Fruit fly (Drosophila melanogaster) whole organism, embryonic: ENCODE results near the gene Dnaaf4.

Experiments
- Ada2b ChIP-seq: fragments of 200-800 bp; sonication (Bioruptor generic); IDR thresholded peaks from 2 replicates; pipeline ENCODE4 v1.3.6; 2022; ENCODE audit warnings: missing biosample characterization, missing genetic modification characterization
- Atf-2 ChIP-seq: fragments of 200-800 bp; sonication (Bioruptor generic); optimal IDR thresholded peaks from 2 replicates; lab custom pipeline; 2016; ENCODE audit warnings: missing biosample characterization, missing genetic modification characterization
- CG10209 ChIP-seq: fragments of 200-800 bp; sonication (Bioruptor generic); optimal IDR thresholded peaks from 3 replicates; lab custom pipeline; 2017; ENCODE audit warnings: missing biosample characterization, mild to moderate bottlenecking, missing genetic modification characterization, missing genetic modification reagents
- CG13296 ChIP-seq: fragments of 200-800 bp; sonication (Bioruptor generic); optimal IDR thresholded peaks from 3 replicates; lab custom pipeline; 2018; ENCODE audit warnings: missing biosample characterization, mild to moderate bottlenecking, missing genetic modification characterization
- CG13424 ChIP-seq: fragments of 200-800 bp; sonication (Bioruptor generic); optimal IDR thresholded peaks from 2 replicates; lab custom pipeline; 2019; ENCODE audit warnings: missing biosample characterization, mild to moderate bottlenecking, missing genetic modification characterization, moderate library complexity
- CG17359 ChIP-seq: fragments of 200-800 bp; sonication (Bioruptor generic); optimal IDR thresholded peaks from 3 replicates; lab custom pipeline; 2018; ENCODE audit warnings: missing biosample characterization, mild to moderate bottlenecking, missing genetic modification characterization, moderate library complexity
- CG17361 ChIP-seq: fragments of 200-800 bp; sonication (Bioruptor generic); IDR thresholded peaks from 3 replicates; pipeline ENCODE4 v1.3.6; 2022; ENCODE audit warnings: missing biosample characterization, missing genetic modification characterization
- CG17612 ChIP-seq: fragments of 200-800 bp; sonication (Bioruptor generic); IDR thresholded peaks from 2 replicates; pipeline ENCODE4 v1.3.6; 2022; ENCODE audit warnings: missing biosample characterization, missing genetic modification characterization
- CG17829 ChIP-seq: fragments of 200-800 bp; optimal IDR thresholded peaks from 2 replicates; lab custom pipeline; 2019; ENCODE audit warnings: missing biosample characterization, mild to moderate bottlenecking, missing genetic modification characterization, moderate library complexity
- CG18011 ChIP-seq: fragments of 200-800 bp; sonication (Bioruptor generic); optimal IDR thresholded peaks from 2 replicates; lab custom pipeline; 2017; ENCODE audit warnings: missing biosample characterization, missing genetic modification characterization, mild to moderate bottlenecking, moderate library complexity, missing genotype
- CG18599 ChIP-seq: fragments of 200-800 bp; sonication (Bioruptor generic); optimal IDR thresholded peaks from 3 replicates; lab custom pipeline; 2017; ENCODE audit warnings: missing biosample characterization, missing genetic modification characterization, mild to moderate bottlenecking, moderate library complexity, missing genetic modification reagents
- CG2129 ChIP-seq: fragments of 200-800 bp; sonication (Bioruptor generic); IDR thresholded peaks from 2 replicates; pipeline ENCODE4 v1.3.6; 2022; ENCODE audit warnings: missing biosample characterization, missing genetic modification characterization; ENCODE audit not compliant: partially characterized antibody
- CG3163 ChIP-seq: fragments of 200-800 bp; sonication (Bioruptor generic); optimal IDR thresholded peaks from 3 replicates; lab custom pipeline; 2016; ENCODE audit warnings: missing biosample characterization, missing genetic modification characterization
- CG3407 ChIP-seq: fragments of 200-800 bp; sonication (Bioruptor generic); optimal IDR thresholded peaks from 2 replicates; lab custom pipeline; 2018; ENCODE audit warnings: missing biosample characterization, mild to moderate bottlenecking, missing genetic modification characterization
- CG6175 ChIP-seq: fragments of 200-800 bp; sonication (Bioruptor generic); IDR thresholded peaks from 3 replicates; pipeline ENCODE4 v1.3.6; 2022; ENCODE audit warnings: missing biosample characterization, missing genetic modification characterization
- Dad ChIP-seq: fragments of 200-800 bp; sonication (Bioruptor generic); optimal IDR thresholded peaks from 3 replicates; lab custom pipeline; 2016; ENCODE audit warnings: missing biosample characterization, missing genetic modification characterization
- Dip2 ChIP-seq: fragments of 200-800 bp; sonication (Bioruptor generic); IDR thresholded peaks from 2 replicates; pipeline ENCODE4 v1.3.6; 2022; ENCODE audit warnings: missing biosample characterization, missing genetic modification characterization
- Dip3 ChIP-seq: fragments of 200-800 bp; sonication (Bioruptor generic); optimal IDR thresholded peaks from 3 replicates; lab custom pipeline; 2016; ENCODE audit warnings: missing biosample characterization, missing genetic modification characterization
- Eip74EF ChIP-seq, 2 experiments: fragments of 200-800 bp in 1 of 2; fragments of >200 bp in 1 of 2; sonication (Bioruptor generic) in 1 of 2; optimal IDR thresholded peaks; 2 replicates each; lab custom pipeline; 2017 to 2019; ENCODE audit warnings: missing biosample characterization in 2 of 2, missing genetic modification characterization in 2 of 2, mild to moderate bottlenecking in 1 of 2, moderate library complexity in 1 of 2
- Ets65A ChIP-seq: fragments of 200-800 bp; sonication (Bioruptor generic); peaks from one replicate; lab custom pipeline; 2016; ENCODE audit warnings: missing biosample characterization, missing genetic modification characterization
- Gug ChIP-seq: fragments of 200-800 bp; sonication (Bioruptor generic); IDR thresholded peaks from 4 replicates; pipeline ENCODE4 v1.3.6; 2022; ENCODE audit warnings: missing biosample characterization, missing genetic modification characterization
- H15 ChIP-seq: fragments of 200-800 bp; sonication (Bioruptor generic); IDR thresholded peaks from 3 replicates; pipeline ENCODE4 v1.3.6; 2022; ENCODE audit warnings: missing biosample characterization, missing genetic modification characterization
- HHEX ChIP-seq: fragments of 200-800 bp; sonication (Bioruptor generic); optimal IDR thresholded peaks from 3 replicates; lab custom pipeline; 2017; ENCODE audit warnings: missing biosample characterization, mild to moderate bottlenecking, missing genetic modification characterization, missing genetic modification reagents
- HLH3B ChIP-seq: fragments of 200-800 bp; sonication (Bioruptor generic); IDR thresholded peaks from 2 replicates; pipeline ENCODE4 v1.3.6; 2022; ENCODE audit warnings: missing biosample characterization, missing genetic modification characterization
- HLH4C ChIP-seq: fragments of 200-800 bp; sonication (Bioruptor generic); IDR thresholded peaks from 3 replicates; pipeline ENCODE4 v1.3.6; 2022; ENCODE audit warnings: missing biosample characterization, missing genetic modification characterization; ENCODE audit not compliant: partially characterized antibody
- Mad ChIP-seq: fragments of 200-800 bp; sonication (Bioruptor generic); optimal IDR thresholded peaks from 2 replicates; lab custom pipeline; 2016; ENCODE audit warnings: missing biosample characterization, missing genetic modification characterization
- Neu2 ChIP-seq: fragments of 200-800 bp; sonication (Bioruptor generic); optimal IDR thresholded peaks from 3 replicates; lab custom pipeline; 2016; ENCODE audit warnings: missing biosample characterization, missing genetic modification characterization, borderline replicate concordance
- Nf-YC ChIP-seq: fragments of 200-800 bp; optimal IDR thresholded peaks from 3 replicates; lab custom pipeline; 2019; ENCODE audit warnings: missing biosample characterization, mild to moderate bottlenecking, missing genetic modification characterization, moderate library complexity
- NfI ChIP-seq: fragments of 200-800 bp; sonication (Bioruptor generic); optimal IDR thresholded peaks from 3 replicates; lab custom pipeline; 2018; ENCODE audit warnings: missing biosample characterization, mild to moderate bottlenecking, missing genetic modification characterization, moderate library complexity
- Ravus ChIP-seq: fragments of 200-800 bp; sonication (Bioruptor generic); IDR thresholded peaks from 2 replicates; pipeline ENCODE4 v1.3.6; 2022; ENCODE audit warnings: missing biosample characterization, missing genetic modification characterization
- Six4 ChIP-seq: fragments of 200-800 bp; sonication (Bioruptor generic); optimal IDR thresholded peaks from 2 replicates; lab custom pipeline; 2016; ENCODE audit warnings: missing biosample characterization, missing genetic modification characterization
- Trl ChIP-seq, 3 experiments: fragments of >200 bp in 2 of 3; fragments of 200-800 bp in 1 of 3; sonication (Bioruptor generic) in 1 of 3; optimal IDR thresholded peaks; 2 replicates in 1 of 3; 3 replicates in 2 of 3; lab custom pipeline; 2016 to 2017; ENCODE audit warnings: missing biosample characterization in 1 of 3, missing genetic modification characterization in 1 of 3
- YL-1 ChIP-seq: fragments of 200-800 bp; sonication (Bioruptor generic); optimal IDR thresholded peaks from 3 replicates; lab custom pipeline; 2017; ENCODE audit warnings: missing biosample characterization, mild to moderate bottlenecking, missing genetic modification characterization
- ab ChIP-seq: fragments of 200-800 bp; sonication (Bioruptor generic); optimal IDR thresholded peaks from 2 replicates; lab custom pipeline; 2016; ENCODE audit warnings: missing biosample characterization, missing genetic modification characterization
- ash1 ChIP-seq: fragments of 200-800 bp; sonication (Bioruptor generic); optimal IDR thresholded peaks from 2 replicates; lab custom pipeline; 2018; ENCODE audit warnings: missing biosample characterization, mild to moderate bottlenecking, missing genetic modification characterization
- bab2 ChIP-seq: fragments of 200-800 bp; sonication (Bioruptor generic); optimal IDR thresholded peaks from 2 replicates; lab custom pipeline; 2016; ENCODE audit warnings: missing biosample characterization, missing genetic modification characterization
- crc ChIP-seq: fragments of 200-800 bp; sonication (Bioruptor generic); optimal IDR thresholded peaks from 2 replicates; lab custom pipeline; 2016; ENCODE audit warnings: missing biosample characterization, missing genetic modification characterization
- ems ChIP-seq: fragments of 200-800 bp; sonication (Bioruptor generic); optimal IDR thresholded peaks from 3 replicates; lab custom pipeline; 2016; ENCODE audit warnings: missing biosample characterization, missing genetic modification characterization
- fd96Cb ChIP-seq: fragments of 200-800 bp; sonication (Bioruptor generic); optimal IDR thresholded peaks from 2 replicates; lab custom pipeline; 2018; ENCODE audit warnings: missing biosample characterization, mild to moderate bottlenecking, missing genetic modification characterization, moderate library complexity
- fru ChIP-seq: fragments of >200 bp; optimal IDR thresholded peaks from 2 replicates; lab custom pipeline; 2017
- fu2 ChIP-seq: fragments of 200-800 bp; sonication (Bioruptor generic); optimal IDR thresholded peaks from 2 replicates; lab custom pipeline; 2016; ENCODE audit warnings: missing biosample characterization, missing genetic modification characterization
- grn ChIP-seq: fragments of 200-800 bp; sonication (Bioruptor generic); optimal IDR thresholded peaks from 3 replicates; lab custom pipeline; 2017; ENCODE audit warnings: missing biosample characterization, missing genetic modification characterization
- gsb-n ChIP-seq: fragments of 200-800 bp; sonication (Bioruptor generic); optimal IDR thresholded peaks from 3 replicates; lab custom pipeline; 2018; ENCODE audit warnings: missing biosample characterization, mild to moderate bottlenecking, missing genetic modification characterization
- her ChIP-seq: fragments of 200-800 bp; sonication (Bioruptor generic); optimal IDR thresholded peaks from 2 replicates; lab custom pipeline; 2016; ENCODE audit warnings: missing biosample characterization, missing genetic modification characterization
- knrl ChIP-seq: fragments of 200-800 bp; sonication (Bioruptor generic); IDR thresholded peaks from 3 replicates; pipeline ENCODE4 v1.3.6; 2022; ENCODE audit warnings: missing biosample characterization, missing genetic modification characterization; ENCODE audit not compliant: partially characterized antibody
- nerfin-2 ChIP-seq: fragments of 200-800 bp; sonication (Bioruptor generic); IDR thresholded peaks from 2 replicates; pipeline ENCODE4 v1.3.6; 2022; ENCODE audit warnings: missing biosample characterization, missing genetic modification characterization; ENCODE audit not compliant: partially characterized antibody
- pros ChIP-seq: fragments of 200-800 bp; sonication (Bioruptor generic); optimal IDR thresholded peaks from 3 replicates; lab custom pipeline; 2019; ENCODE audit warnings: missing biosample characterization, mild to moderate bottlenecking, missing genetic modification characterization, moderate library complexity
- ssp ChIP-seq: fragments of 200-800 bp; sonication (Bioruptor generic); IDR thresholded peaks from 2 replicates; pipeline ENCODE4 v1.3.6; 2022; ENCODE audit warnings: missing biosample characterization, missing genetic modification characterization
- toy ChIP-seq: fragments of 200-800 bp; sonication (Bioruptor generic); IDR thresholded peaks from 2 replicates; pipeline ENCODE4 v1.3.6; 2022; ENCODE audit warnings: missing biosample characterization, missing genetic modification characterization
- vvl ChIP-seq: fragments of 200-800 bp; sonication (Bioruptor generic); IDR thresholded peaks from 2 replicates; pipeline ENCODE4 v1.3.6; 2022; ENCODE audit warnings: missing biosample characterization, missing genetic modification characterization
- zfh1 ChIP-seq: fragments of 200-800 bp; sonication (Bioruptor generic); IDR thresholded peaks from 3 replicates; pipeline ENCODE4 v1.3.6; 2022; ENCODE audit warnings: missing biosample characterization, missing genetic modification characterization

The Dnaaf4 gene

dm6 chr2L:11106562-11106962, 15.0 kb downstream of the Dnaaf4 start, which contains the start of gene Reps (continued):
- TF ChIP-seq zfh1 (GFP tag; lab: Robert Waterston, UW): peak; percentile 99
- TF ChIP-seq gsb-n (tag; lab: Kevin White, UChicago): peak; percentile 98
- TF ChIP-seq ems (GFP tag; lab: Kevin White, UChicago): peak; percentile 98
- TF ChIP-seq Dip3: peak; percentile 98
- TF ChIP-seq nerfin-2 (GFP tag; lab: Robert Waterston, UW): peak; percentile 68
- TF ChIP-seq Gug: peak; percentile 99
- peak; percentile 97 for TF ChIP-seq Ravus (GFP tag; lab: Robert Waterston, UW)
- TF ChIP-seq CG17359: peak; percentile 98
- peak; percentile 98 for TF ChIP-seq NfI (GFP tag; lab: Kevin White, UChicago)
- TF ChIP-seq Dip2 (GFP tag; lab: Robert Waterston, UW): peak; percentile 76
- TF ChIP-seq HLH4C (GFP tag; lab: Robert Waterston, UW): peak; percentile 74
- peak; percentile 99 for TF ChIP-seq H15 (GFP tag; lab: Robert Waterston, UW)
- peak; percentile 99 for TF ChIP-seq HLH3B (GFP tag; lab: Robert Waterston, UW)
- TF ChIP-seq CG17612 (GFP tag; lab: Robert Waterston, UW): peak; percentile 97
- TF ChIP-seq pros: peak; percentile 69
- no peak for TF ChIP-seq Trl (optimal IDR thresholded peaks at IDR 0.05; lab: Kevin White, UChicago)
- TF ChIP-seq Trl (GFP tag; optimal IDR thresholded peaks at IDR 0.05; lab: Kevin White, UChicago): peak; percentile 97
- TF ChIP-seq Nf-YC (tag; lab: Kevin White, UChicago): peak; percentile 88
- peak; percentile 98 for TF ChIP-seq CG13424 (tag; lab: Kevin White, UChicago)
- peak; percentile 98 for TF ChIP-seq Dad (GFP tag; lab: Kevin White, UChicago)
- peak; percentile 57 for TF ChIP-seq ash1 (GFP tag; lab: Kevin White, UChicago)
- TF ChIP-seq CG2129 (GFP tag; lab: Robert Waterston, UW): no peak
- peak; percentile 98 for TF ChIP-seq bab2 (GFP tag; lab: Kevin White, UChicago)
- peak; percentile 94 for TF ChIP-seq ssp (GFP tag; lab: Robert Waterston, UW)
- peak; percentile 99 for TF ChIP-seq CG17361
- TF ChIP-seq knrl: peak; percentile 77
- TF ChIP-seq CG13296 (GFP tag; lab: Kevin White, UChicago): peak; percentile 97
- peak; percentile 97 for TF ChIP-seq CG6175 (GFP tag; lab: Robert Waterston, UW)
- peak; percentile 99 for TF ChIP-seq fd96Cb (tag; lab: Kevin White, UChicago)
- TF ChIP-seq her (GFP tag; lab: Kevin White, UChicago): peak; percentile 88
- peak; percentile 98 for TF ChIP-seq Atf-2 (GFP tag; lab: Kevin White, UChicago)
- peak; percentile 91 for TF ChIP-seq grn (GFP tag; lab: Kevin White, UChicago)
- peak; percentile 97 for TF ChIP-seq toy (GFP tag; lab: Robert Waterston, UW)
- TF ChIP-seq Neu2 (GFP tag; lab: Kevin White, UChicago): peak; percentile 89
- peak; percentile 90 for TF ChIP-seq CG18011 (GFP tag; lab: Kevin White, UChicago)
- peak; percentile 99 for TF ChIP-seq CG17829 (tag; lab: Kevin White, UChicago)
- TF ChIP-seq HHEX (GFP tag; lab: Kevin White, UChicago): peak; percentile 98
- TF ChIP-seq YL-1 (GFP tag; lab: Kevin White, UChicago): peak; percentile 98
- peak; percentile 98 for TF ChIP-seq Ada2b (GFP tag; lab: Robert Waterston, UW)
- TF ChIP-seq Ets65A (GFP tag; lab: Kevin White, UChicago): peak; percentile 100
- peak; percentile 98 for TF ChIP-seq Mad
- TF ChIP-seq CG10209 (GFP tag; lab: Kevin White, UChicago): peak; percentile 99
- peak; percentile 99 for TF ChIP-seq vvl (GFP tag; lab: Robert Waterston, UW)
- TF ChIP-seq Six4 (GFP tag; lab: Kevin White, UChicago): peak; percentile 98
- TF ChIP-seq Eip74EF (GFP tag; optimal IDR thresholded peaks at IDR 0.05; lab: Kevin White, UChicago): peak in 1 of 2 experiments; percentile 95
- TF ChIP-seq CG3163 (GFP tag; lab: Kevin White, UChicago): peak; percentile 86
- TF ChIP-seq ab (GFP tag; lab: Kevin White, UChicago): peak; percentile 95
- peak; percentile 98 for TF ChIP-seq CG18599 (GFP tag; lab: Kevin White, UChicago)
- peak; percentile 96 for TF ChIP-seq CG3407 (GFP tag; lab: Kevin White, UChicago)
- TF ChIP-seq fu2 (GFP tag; lab: Kevin White, UChicago): peak; percentile 97
- TF ChIP-seq fru (lab: Kevin White, UChicago): no peak
- peak; percentile 94 for TF ChIP-seq crc
